Fruit fly (Drosophila melanogaster) whole organism, adult: ENCODE data around the gene CG13053.

ENCODE experiments used
- CG11617 ChIP-seq: fragments of 200-800 bp; sonication (Bioruptor generic); optimal IDR thresholded peaks from 2 replicates; lab custom pipeline; 2017; ENCODE audit warnings: mild to moderate bottlenecking, missing biosample characterization, missing genetic modification reagents, missing genetic modification characterization
- CG12768 ChIP-seq: fragments of 200-800 bp; sonication (Bioruptor generic); optimal IDR thresholded peaks from 2 replicates; lab custom pipeline; 2017; ENCODE audit warnings: missing biosample characterization, missing genetic modification characterization, mild to moderate bottlenecking, moderate library complexity, missing genetic modification reagents
- CG1620 ChIP-seq: fragments of 200-800 bp; sonication (Bioruptor generic); optimal IDR thresholded peaks from 2 replicates; lab custom pipeline; 2016; ENCODE audit warnings: missing biosample characterization, missing genetic modification characterization
- CG33017 ChIP-seq: fragments of 200-800 bp; sonication (Bioruptor generic); optimal IDR thresholded peaks from 2 replicates; lab custom pipeline; 2018; ENCODE audit warnings: missing biosample characterization, mild to moderate bottlenecking, missing genetic modification characterization, moderate library complexity
- cic ChIP-seq: fragments of 200-800 bp; sonication (Bioruptor generic); optimal IDR thresholded peaks from 2 replicates; lab custom pipeline; 2017; ENCODE audit warnings: missing biosample characterization, mild to moderate bottlenecking, missing genetic modification characterization, moderate library complexity
- cnc ChIP-seq, 2 experiments: fragments of >200 bp; optimal IDR thresholded peaks; 2 replicates each; lab custom pipeline; 2017
- tj ChIP-seq: fragments of 200-800 bp; sonication (Bioruptor generic); optimal IDR thresholded peaks from 3 replicates; lab custom pipeline; 2017; ENCODE audit warnings: missing biosample characterization, mild to moderate bottlenecking, missing genetic modification characterization, moderate library complexity

DNA sequence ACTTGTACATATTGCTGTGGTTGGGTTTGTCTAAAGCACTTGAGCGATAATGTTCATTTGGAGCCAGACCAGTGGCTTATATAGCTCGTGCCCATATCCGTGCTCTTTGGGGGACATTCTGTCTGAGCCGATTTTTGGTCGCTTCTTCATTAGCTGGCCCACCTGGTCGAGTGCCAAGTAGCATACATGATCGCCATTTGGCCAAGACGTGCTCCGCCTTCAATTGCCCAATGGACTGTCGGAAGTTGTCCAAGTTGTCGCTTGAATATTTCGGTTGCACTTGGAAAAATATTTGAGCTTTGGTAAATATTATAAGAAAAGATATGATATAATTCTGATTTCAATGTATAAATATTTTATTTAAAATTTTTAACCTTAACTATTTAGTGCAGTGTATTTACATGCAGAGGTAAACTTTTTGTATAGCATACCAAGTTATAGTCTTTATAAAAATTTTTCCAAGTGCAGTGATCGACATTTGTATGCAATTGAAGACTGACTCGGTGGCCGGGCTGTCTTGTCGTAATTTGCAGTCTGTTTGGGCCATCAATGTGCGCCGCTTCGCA lies 25.9 kb upstream of the CG13053 start, which contains the start of gene CG13047:
- TF ChIP-seq tj (GFP tag; lab: Kevin White, UChicago) (no peak), CG12768 (GFP tag; lab: Kevin White, UChicago) (no peak), CG11617 (GFP tag; lab: Kevin White, UChicago) (no peak), cnc (optimal IDR thresholded peaks at IDR 0.05; lab: Kevin White, UChicago) (no peak), CG33017 (tag; lab: Kevin White, UChicago) (no peak), CG1620 (GFP tag; lab: Kevin White, UChicago) (no peak), cic (GFP tag; lab: Kevin White, UChicago) (no peak)
